Worm (Caenorhabditis elegans) whole organism, dauer: ENCODE results near the gene ced-10.

ENCODE experiments used
- unc-62 ChIP-seq: sonication (generic microtip); optimal IDR thresholded peaks from 2 replicates; lab custom pipeline; 2017; ENCODE audit warnings: missing biosample characterization, missing genetic modification reagents, missing genetic modification characterization

ced-10 gene

ce11 chrIV:3509477-3510063 lies at the start of gene ced-10:
ced-10 (minus strand) TSS chrIV:3509527.
- no peak for TF ChIP-seq unc-62 (GFP tag; lab: Kevin White, UChicago)

DNA sequence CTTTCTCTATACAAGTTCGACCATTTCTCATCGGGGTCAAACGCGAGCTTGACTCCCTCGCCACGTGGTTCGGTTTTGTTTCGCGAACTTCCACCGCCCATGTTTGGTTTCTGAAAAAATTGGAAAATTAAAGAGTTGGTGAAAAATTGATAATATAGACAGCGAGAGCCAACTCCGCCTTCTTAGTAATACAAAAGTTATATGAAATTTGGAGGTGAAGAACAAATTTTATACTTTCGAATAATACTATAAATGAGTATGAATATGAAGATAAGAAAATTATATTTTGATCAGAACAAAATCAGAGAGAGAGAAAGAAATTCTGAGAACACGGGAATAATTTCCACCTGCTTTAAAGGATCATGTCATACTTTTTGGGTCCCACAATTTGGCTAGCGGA lies 48.0 kb upstream of the ced-10 start, which contains the start of gene osm-9:
Gene osm-9 (minus strand): TSS at position 101 of the 400 bp plus-strand sequence.
- TF ChIP-seq unc-62 (GFP tag; lab: Kevin White, UChicago): no peak

DNA sequence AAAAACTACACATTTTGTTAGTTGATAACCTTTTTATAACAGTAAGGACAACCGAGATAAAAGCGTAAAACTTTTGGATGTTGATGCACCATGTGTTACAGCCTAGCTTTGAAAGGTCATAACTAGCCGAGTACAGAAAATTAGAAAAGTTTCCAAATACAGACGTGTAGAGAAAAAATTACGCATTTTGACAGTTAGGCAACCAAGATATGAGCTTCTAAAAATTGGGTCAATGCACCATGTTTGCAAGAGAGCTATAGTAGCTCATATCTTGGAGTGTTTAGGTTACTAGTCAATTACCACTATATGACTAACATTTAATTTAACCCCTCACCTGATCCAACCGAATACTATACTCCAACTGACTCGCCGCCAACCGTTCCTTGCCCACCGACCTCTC lies 43.6 kb upstream of the ced-10 start:
- no peak for TF ChIP-seq unc-62 (GFP tag; lab: Kevin White, UChicago)

ce11 chrIV:3551777-3552462 lies 42.6 kb upstream of the ced-10 start:
- TF ChIP-seq unc-62 (GFP tag; lab: Kevin White, UChicago): no peak

- no peak for TF ChIP-seq unc-62 (GFP tag; lab: Kevin White, UChicago)
Observed at ce11 chrIV:3548315-3548714, 39.0 kb upstream of the ced-10 start.

ce11 chrIV:3547500-3547899 lies 38.2 kb upstream of the ced-10 start, which contains the start of gene nstp-6:
nstp-6 (minus strand) TSS chrIV:3547600.
- TF ChIP-seq unc-62 (GFP tag; lab: Kevin White, UChicago): no peak

- TF ChIP-seq unc-62 (GFP tag; lab: Kevin White, UChicago): no peak
Observed at ce11 chrIV:3545060-3545459, 35.7 kb upstream of the ced-10 start.

DNA sequence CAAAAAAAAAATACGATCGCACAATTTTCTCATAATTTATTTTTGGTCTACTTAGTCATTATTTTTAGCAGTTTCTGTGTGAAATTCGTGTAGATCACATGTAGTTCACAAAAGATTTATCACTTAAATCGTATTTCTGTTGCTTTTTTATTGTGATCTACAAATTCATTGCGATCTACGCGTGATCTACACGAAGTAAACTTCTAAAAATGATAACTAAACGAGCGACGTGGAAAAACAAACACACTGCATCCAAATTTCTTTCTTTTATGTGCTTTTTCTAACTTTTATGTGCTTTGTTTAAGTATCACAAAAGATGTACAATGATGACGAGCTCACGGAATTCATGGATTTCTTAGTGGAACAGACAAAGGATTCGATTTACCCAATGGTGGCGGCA lies 30.5 kb upstream of the ced-10 start, which contains the start of gene B0212.3:
Gene B0212.3 (plus strand): TSS at position 301 of the 400 bp plus-strand sequence.
- TF ChIP-seq unc-62 (GFP tag; lab: Kevin White, UChicago): no peak

ce11 chrIV:3539253-3539652 lies 29.9 kb upstream of the ced-10 start:
- no peak for TF ChIP-seq unc-62 (GFP tag; lab: Kevin White, UChicago)

ce11 chrIV:3532989-3533388 lies 23.7 kb upstream of the ced-10 start:
- no peak for TF ChIP-seq unc-62 (GFP tag; lab: Kevin White, UChicago)

- TF ChIP-seq unc-62 (GFP tag; lab: Kevin White, UChicago): no peak
Observed at ce11 chrIV:3532167-3532566, 22.8 kb upstream of the ced-10 start, which contains the start of gene M57.1. M57.1 (plus strand) TSS chrIV:3532467.

- no peak for TF ChIP-seq unc-62 (GFP tag; lab: Kevin White, UChicago)
Observed at ce11 chrIV:3531535-3531934, 22.2 kb upstream of the ced-10 start.

DNA sequence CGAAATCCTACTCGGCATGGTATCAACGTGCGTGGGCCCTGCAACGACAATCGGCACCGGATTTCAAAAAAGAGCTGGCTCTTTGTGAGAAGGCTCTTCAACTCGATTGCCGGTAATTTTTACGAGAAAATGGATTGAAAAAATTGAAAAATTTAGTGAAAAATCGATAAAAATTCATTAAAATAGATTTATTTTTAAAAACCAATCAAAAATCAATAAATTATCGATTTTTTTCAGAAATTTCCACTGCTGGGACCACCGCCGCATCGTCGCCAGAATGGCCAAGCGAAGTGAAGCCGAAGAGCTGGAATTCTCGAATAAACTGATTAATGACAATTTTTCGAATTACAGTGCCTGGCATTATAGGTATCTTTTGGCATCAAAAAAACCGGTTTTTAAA lies 18.6 kb upstream of the ced-10 start:
- TF ChIP-seq unc-62 (GFP tag; lab: Kevin White, UChicago): no peak

DNA sequence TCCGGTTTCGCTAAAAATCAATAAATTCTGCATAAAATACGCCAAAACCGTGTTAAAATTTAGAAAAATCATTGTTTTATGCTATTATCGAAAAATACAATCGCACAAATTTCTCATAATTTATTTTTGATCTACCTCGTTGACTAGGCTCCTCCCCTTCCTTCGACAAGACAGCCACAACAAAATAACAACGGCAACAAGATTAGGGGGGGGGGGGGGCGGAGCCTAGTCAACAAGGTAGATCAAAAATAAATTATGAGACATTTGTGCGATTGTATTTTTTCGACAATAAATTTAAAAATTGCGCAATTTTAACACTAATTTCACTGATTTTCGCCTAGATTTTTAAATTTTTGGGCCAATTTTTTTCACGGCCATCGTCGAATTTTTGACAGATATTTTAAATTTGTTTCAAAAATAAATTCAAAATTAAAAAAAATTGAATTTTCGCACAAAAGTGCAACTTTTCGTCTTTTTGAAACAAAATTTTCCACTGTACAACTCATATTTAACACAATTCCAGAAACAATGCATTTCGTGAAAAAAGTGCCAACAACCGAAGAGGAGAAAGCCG lies 17.6 kb upstream of the ced-10 start, which contains the start of gene M57.2:
Gene M57.2 (plus strand): TSS at position 524 of the 574 bp plus-strand sequence.
- TF ChIP-seq unc-62 (GFP tag; lab: Kevin White, UChicago): no peak

DNA sequence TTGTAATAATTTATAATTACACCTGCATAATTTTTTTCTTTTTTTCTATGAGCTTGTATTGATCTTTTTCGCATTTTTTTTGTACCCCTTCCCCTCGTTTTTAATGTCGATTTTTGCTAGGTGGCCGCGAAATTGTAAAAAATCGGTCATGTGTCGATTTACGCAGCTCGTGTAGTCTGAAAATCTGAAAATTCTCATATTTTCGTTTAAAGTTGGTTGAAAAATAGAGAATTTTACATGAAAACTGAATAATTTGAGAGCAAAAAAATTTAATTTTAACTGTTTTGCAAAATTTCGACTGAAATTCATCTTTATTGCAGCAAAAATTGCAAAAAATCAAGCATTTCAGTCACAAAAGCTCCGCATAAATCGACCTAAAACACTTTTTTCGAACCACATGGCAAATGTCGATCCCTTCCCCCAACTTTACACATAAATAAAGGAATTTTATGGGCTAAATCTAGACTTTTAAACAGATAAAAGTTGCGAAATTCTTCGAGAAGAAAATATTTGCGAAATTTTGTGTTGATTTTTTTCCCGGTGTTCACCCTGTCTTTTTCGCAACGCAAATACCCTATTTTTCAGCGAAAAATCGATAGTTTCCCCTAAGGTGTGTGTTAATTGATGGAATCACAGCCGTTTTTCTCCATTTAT lies 16.9 kb upstream of the ced-10 start:
- no peak for TF ChIP-seq unc-62 (GFP tag; lab: Kevin White, UChicago)

- TF ChIP-seq unc-62 (GFP tag; lab: Kevin White, UChicago): no peak
Observed at ce11 chrIV:3524584-3525020, 15.3 kb upstream of the ced-10 start.
